Worm (Caenorhabditis elegans) whole organism, L2 larva: Measurements from ENCODE around the gene tag-250.
A peak's percentile ranks its signal among the peaks of the same experiment; 100 is the strongest.
"Not testable (repeated sequence)": the region's sequence is repeated elsewhere in the genome, so short reads cannot be mapped to it uniquely, and the experiment has no call there.

Source experiments
- C34F6.9 ChIP-seq: fragments of 150-350 bp; optimal IDR thresholded peaks from 2 replicates; lab custom pipeline; 2014; ENCODE audit warnings: missing biosample characterization, missing genetic modification characterization
- Y55F3AM.14 ChIP-seq: fragments of 200-800 bp; sonication (Bioruptor generic); optimal IDR thresholded peaks from 2 replicates; lab custom pipeline; 2018; ENCODE audit warnings: mild to moderate bottlenecking, missing genetic modification characterization, missing compliant biosample characterization
- alr-1 ChIP-seq: fragments of 150-350 bp; optimal IDR thresholded peaks from 2 replicates; lab custom pipeline; 2014; ENCODE audit warnings: missing biosample characterization, missing genetic modification characterization
- aly-2 ChIP-seq: fragments of 150-350 bp; optimal IDR thresholded peaks from 2 replicates; lab custom pipeline; 2014; ENCODE audit warnings: missing biosample characterization, missing genetic modification characterization
- blmp-1 ChIP-seq: sonication (generic microtip); optimal IDR thresholded peaks from 2 replicates; lab custom pipeline; 2017; ENCODE audit warnings: missing genetic modification characterization, mild to moderate bottlenecking, missing compliant biosample characterization, antibody characterized with exemption, moderate library complexity; ENCODE audit not compliant: insufficient read depth
- ceh-16 ChIP-seq: fragments of 150-350 bp; optimal IDR thresholded peaks from 2 replicates; lab custom pipeline; 2014; ENCODE audit warnings: missing biosample characterization, missing genetic modification characterization
- egl-27 ChIP-seq: sonication (generic microtip); optimal IDR thresholded peaks from 3 replicates; lab custom pipeline; 2017; ENCODE audit warnings: missing biosample characterization, missing genetic modification reagents, missing genetic modification characterization
- elt-1 ChIP-seq: fragments of 150-350 bp; optimal IDR thresholded peaks from 2 replicates; lab custom pipeline; 2014; ENCODE audit warnings: missing biosample characterization, missing genetic modification characterization
- fos-1 ChIP-seq: fragments of 150-350 bp; optimal IDR thresholded peaks from 2 replicates; lab custom pipeline; 2014; ENCODE audit warnings: missing biosample characterization, missing genetic modification characterization
- gmeb-1 ChIP-seq: fragments of 150-350 bp; optimal IDR thresholded peaks from 2 replicates; lab custom pipeline; 2014; ENCODE audit warnings: missing biosample characterization, missing genetic modification characterization
- lin-13 ChIP-seq: fragments of 150-350 bp; optimal IDR thresholded peaks from 2 replicates; lab custom pipeline; 2014; ENCODE audit warnings: missing biosample characterization, missing genetic modification reagents, missing genetic modification characterization
- lsy-2 ChIP-seq, 2 experiments: fragments of 150-350 bp in 1 of 2; sonication (generic microtip) in 1 of 2; optimal IDR thresholded peaks; 2 replicates each; lab custom pipeline; 2014 to 2017; ENCODE audit warnings: missing biosample characterization in 2 of 2, missing genetic modification characterization in 2 of 2
- mbf-1 ChIP-seq: sonication (generic microtip); optimal IDR thresholded peaks from 2 replicates; lab custom pipeline; 2017; ENCODE audit warnings: missing biosample characterization, missing genetic modification characterization
- nhr-11 ChIP-seq: fragments of 150-350 bp; optimal IDR thresholded peaks from 2 replicates; lab custom pipeline; 2014; ENCODE audit warnings: missing biosample characterization, missing genetic modification characterization
- nhr-12 ChIP-seq: fragments of 150-350 bp; optimal IDR thresholded peaks from 2 replicates; lab custom pipeline; 2014; ENCODE audit warnings: missing biosample characterization, missing genetic modification characterization
- nhr-129 ChIP-seq: fragments of 150-350 bp; optimal IDR thresholded peaks from 2 replicates; lab custom pipeline; 2014; ENCODE audit warnings: missing biosample characterization, missing genetic modification characterization
- nhr-25 ChIP-seq: fragments of 150-350 bp; sonication (generic microtip); optimal IDR thresholded peaks from 3 replicates; lab custom pipeline; 2014; ENCODE audit warnings: missing biosample characterization, missing genetic modification characterization
- sem-4 ChIP-seq: fragments of 150-350 bp; optimal IDR thresholded peaks from 2 replicates; lab custom pipeline; 2014; ENCODE audit warnings: missing biosample characterization, missing genetic modification reagents, missing genetic modification characterization
- sma-3 ChIP-seq: sonication (generic microtip); optimal IDR thresholded peaks from 2 replicates; lab custom pipeline; 2016; ENCODE audit warnings: missing genetic modification reagents, missing genetic modification characterization, missing compliant biosample characterization
- snpc-4 ChIP-seq: fragments of 150-350 bp; optimal IDR thresholded peaks from 2 replicates; lab custom pipeline; 2014; ENCODE audit warnings: missing biosample characterization, missing genetic modification characterization
- unc-55 ChIP-seq: fragments of 150-350 bp; sonication (generic microtip); optimal IDR thresholded peaks from 3 replicates; lab custom pipeline; 2014; ENCODE audit warnings: missing biosample characterization, missing genetic modification reagents, missing genetic modification characterization
- zag-1 ChIP-seq: fragments of 150-350 bp; optimal IDR thresholded peaks from 2 replicates; lab custom pipeline; 2014; ENCODE audit warnings: missing biosample characterization, missing genetic modification characterization
- ztf-1 ChIP-seq: fragments of 200-800 bp; sonication (Bioruptor generic); conservative IDR thresholded peaks from 2 replicates; pipeline ENCODE4 v1.3.6; 2022; ENCODE audit warnings: missing genetic modification characterization, missing compliant biosample characterization

tag-250 gene

ce11 chrIII:7973201-7973767 lies 48.6 kb upstream of the tag-250 start, which contains the start of the genes eef-1B.1 and aco-2 (continued):
- TF ChIP-seq ztf-1 (no peak), aly-2 (no peak), Y55F3AM.14 (GFP tag; lab: Kevin White, UChicago) (peak; percentile 36), nhr-25 (tag; lab: Kevin White, UChicago) (peak; percentile 94), egl-27 (peak; percentile 87), blmp-1 (tag; lab: Kevin White, UChicago) (peak; percentile 82), gmeb-1 (tag; lab: Kevin White, UChicago) (peak; percentile 93)

- TF ChIP-seq alr-1 (no peak), unc-55 (GFP tag; lab: Kevin White, UChicago) (no peak)
- TF ChIP-seq, all 48 proteins: peak for 0
Observed at ce11 chrIII:7972687-7973086, 48.0 kb upstream of the tag-250 start.

ce11 chrIII:7972061-7972460 lies 47.3 kb upstream of the tag-250 start, which contains the start of gene F54H12.5:
TSS of gene F54H12.5 (minus strand) at chrIII:7972161.
- TF ChIP-seq mbf-1: no peak
- TF ChIP-seq, all 48 proteins: peak for 0

ce11 chrIII:7969121-7969520 lies 44.4 kb upstream of the tag-250 start, which contains the start of the genes F54H12.8 and F54H12.7:
TSS of gene F54H12.8 (minus strand) at chrIII:7969221.
TSS of gene F54H12.7 (plus strand) at chrIII:7969349.
- no peak for TF ChIP-seq zag-1 (tag; lab: Kevin White, UChicago)
- no peak for TF ChIP-seq mbf-1
- no peak for TF ChIP-seq nhr-12
- no peak for TF ChIP-seq sma-3 (GFP tag; lab: Kevin White, UChicago)
- no peak for TF ChIP-seq nhr-25 (tag; lab: Kevin White, UChicago)
- TF ChIP-seq lin-13 (GFP tag; lab: Kevin White, UChicago): no peak

- not testable (repeated sequence) for TF ChIP-seq lin-13 (GFP tag; lab: Kevin White, UChicago); elt-1 (tag; lab: Kevin White, UChicago); C34F6.9 (tag; lab: Kevin White, UChicago)
Observed at ce11 chrIII:7964281-7964680, 39.6 kb upstream of the tag-250 start, which contains the start of gene F54H12.2. TSS of gene F54H12.2 (plus strand) at chrIII:7964581.

- TF ChIP-seq fos-1 (tag; lab: Kevin White, UChicago); snpc-4 (tag; lab: Kevin White, UChicago); ztf-1: not testable (repeated sequence)
- TF ChIP-seq, all 48 proteins: peak for 0; not testable (repeated sequence) for 48
Observed at ce11 chrIII:7962641-7963040, 37.9 kb upstream of the tag-250 start, which contains the start of gene F54H12.4. TSS of gene F54H12.4 (minus strand) at chrIII:7962741.

ce11 chrIII:7958922-7959609 lies 34.3 kb upstream of the tag-250 start, which contains the start of gene F54H12.10:
TSS of gene F54H12.10 (minus strand) at chrIII:7958972.
- not testable (repeated sequence) for TF ChIP-seq Y55F3AM.14 (GFP tag; lab: Kevin White, UChicago); ceh-16 (tag; lab: Kevin White, UChicago); nhr-11

- TF ChIP-seq gmeb-1 (tag; lab: Kevin White, UChicago): no peak
- TF ChIP-seq sma-3 (GFP tag; lab: Kevin White, UChicago): no peak
- TF ChIP-seq nhr-11: no peak
- TF ChIP-seq unc-55 (GFP tag; lab: Kevin White, UChicago): peak; percentile 40
- no peak for TF ChIP-seq sem-4
- TF ChIP-seq lsy-2 (tag; optimal IDR thresholded peaks at IDR 0.05; lab: Kevin White, UChicago): peak in 1 of 2 experiments; percentile 40
- peak; percentile 74 for TF ChIP-seq C34F6.9 (tag; lab: Kevin White, UChicago)
- TF ChIP-seq nhr-129 (tag; lab: Kevin White, UChicago): no peak
- TF ChIP-seq, all 48 proteins: peak for 3
Observed at ce11 chrIII:7958085-7958484, 33.4 kb upstream of the tag-250 start, which contains the start of gene C29E4.11. TSS of gene C29E4.11 (minus strand) at chrIII:7958114.
